Worm (Caenorhabditis elegans) whole organism, L4 larva: Measurements from ENCODE around the gene T27E4.1.

Experiments
- F44E2.7 ChIP-seq: fragments of 200-800 bp; sonication (Bioruptor generic); IDR thresholded peaks from 2 replicates; pipeline ENCODE4 v2.1.2; 2022; ENCODE audit warnings: missing genetic modification characterization, missing compliant biosample characterization
- Y105C5A.15 ChIP-seq: fragments of 200-800 bp; sonication (Bioruptor generic); IDR thresholded peaks from 2 replicates; pipeline ENCODE4 v1.3.6; 2022; ENCODE audit warnings: missing genetic modification characterization, missing compliant biosample characterization
- aha-1 ChIP-seq: fragments of 150-350 bp; peaks from one replicate; lab custom pipeline; 2014; ENCODE audit warnings: missing biosample characterization, missing genetic modification characterization
- aly-2 ChIP-seq: sonication (generic microtip); optimal IDR thresholded peaks from 2 replicates; lab custom pipeline; 2018; ENCODE audit warnings: missing biosample characterization, missing genetic modification characterization
- arid-1 ChIP-seq: fragments of 200-800 bp; sonication (Bioruptor generic); conservative IDR thresholded peaks from 2 replicates; pipeline ENCODE4 v1.3.6; 2022; ENCODE audit warnings: missing genetic modification reagents, missing genetic modification characterization, missing compliant biosample characterization
- ceh-20 ChIP-seq: fragments of 200-800 bp; sonication (Bioruptor generic); IDR thresholded peaks from 2 replicates; pipeline ENCODE4 v1.3.6; 2022; ENCODE audit warnings: missing genetic modification reagents, missing genetic modification characterization, missing compliant biosample characterization
- cey-2 ChIP-seq: sonication (generic microtip); optimal IDR thresholded peaks from 3 replicates; lab custom pipeline; 2017; ENCODE audit warnings: missing genetic modification characterization, mild to moderate bottlenecking, missing compliant biosample characterization, antibody characterized with exemption, borderline replicate concordance; ENCODE audit not compliant: insufficient read depth
- daf-16 ChIP-seq, 3 experiments: sonication (generic microtip); optimal IDR thresholded peaks; 2 replicates each; lab custom pipeline; 2016 to 2017; ENCODE audit warnings: missing genetic modification characterization in 3 of 3, missing genetic modification reagents in 3 of 3, mild to moderate bottlenecking in 2 of 3, missing compliant biosample characterization in 2 of 3, missing biosample characterization in 1 of 3, moderate library complexity in 1 of 3
- daf-19 ChIP-seq: fragments of 200-800 bp; sonication (Bioruptor generic); conservative IDR thresholded peaks from 2 replicates; pipeline ENCODE4 v1.3.6; 2022; ENCODE audit warnings: missing genetic modification characterization, missing compliant biosample characterization
- dmd-6 ChIP-seq: fragments of 200-800 bp; sonication (Bioruptor generic); IDR thresholded peaks from 2 replicates; pipeline ENCODE4 v1.3.6; 2022; ENCODE audit warnings: missing genetic modification reagents, missing genetic modification characterization, missing compliant biosample characterization
- dmd-9 ChIP-seq: fragments of 200-800 bp; sonication (Bioruptor generic); IDR thresholded peaks from 2 replicates; pipeline ENCODE4 v1.3.6; 2022; ENCODE audit warnings: missing genetic modification reagents, missing genetic modification characterization, missing compliant biosample characterization
- dve-1 ChIP-seq: sonication (generic microtip); optimal IDR thresholded peaks from 2 replicates; lab custom pipeline; 2017; ENCODE audit warnings: antibody characterized with exemption, mild to moderate bottlenecking, missing genetic modification characterization, missing compliant biosample characterization; ENCODE audit not compliant: insufficient read depth
- fos-1 ChIP-seq: fragments of 150-350 bp; optimal IDR thresholded peaks from 2 replicates; lab custom pipeline; 2014; ENCODE audit warnings: missing biosample characterization, missing genetic modification characterization
- gei-8 ChIP-seq: fragments of 200-800 bp; sonication (Bioruptor generic); optimal IDR thresholded peaks from 2 replicates; lab custom pipeline; 2018; ENCODE audit warnings: mild to moderate bottlenecking, missing genetic modification characterization, missing compliant biosample characterization
- hif-1 ChIP-seq, 2 experiments: sonication (generic microtip); optimal IDR thresholded peaks; 2 replicates each; lab custom pipeline; 2016 to 2017; ENCODE audit warnings: missing compliant biosample characterization in 2 of 2, missing genetic modification characterization in 2 of 2, missing genetic modification reagents in 2 of 2, missing genotype in 2 of 2, mild to moderate bottlenecking in 1 of 2
- hlh-30 ChIP-seq: sonication (generic microtip); optimal IDR thresholded peaks from 2 replicates; lab custom pipeline; 2017; ENCODE audit warnings: antibody characterized with exemption, mild to moderate bottlenecking, missing genetic modification characterization, missing compliant biosample characterization; ENCODE audit not compliant: insufficient read depth
- jun-1 ChIP-seq: fragments of 150-350 bp; optimal IDR thresholded peaks from 2 replicates; lab custom pipeline; 2014; ENCODE audit warnings: missing biosample characterization, missing genetic modification reagents, missing genetic modification characterization
- lim-7 ChIP-seq: fragments of 200-800 bp; sonication (Bioruptor generic); IDR thresholded peaks from 2 replicates; pipeline ENCODE4 v1.3.6; 2022; ENCODE audit warnings: missing genetic modification characterization, missing compliant biosample characterization
- lin-1 ChIP-seq: fragments of 200-800 bp; sonication (Bioruptor generic); IDR thresholded peaks from 2 replicates; pipeline ENCODE4 v1.3.6; 2022; ENCODE audit warnings: missing genetic modification reagents, missing genetic modification characterization, missing compliant biosample characterization
- lin-13 ChIP-seq: fragments of 150-350 bp; optimal IDR thresholded peaks from 2 replicates; lab custom pipeline; 2014; ENCODE audit warnings: missing biosample characterization, missing genetic modification reagents, missing genetic modification characterization
- lin-29 ChIP-seq: fragments of 200-800 bp; sonication (Bioruptor generic); IDR thresholded peaks from 2 replicates; pipeline ENCODE4 v1.3.6; 2022; ENCODE audit warnings: missing genetic modification reagents, missing genetic modification characterization, missing compliant biosample characterization
- lin-38 ChIP-seq: fragments of 200-800 bp; sonication (Bioruptor generic); IDR thresholded peaks from 2 replicates; pipeline ENCODE4 v1.3.6; 2022; ENCODE audit warnings: missing genetic modification reagents, missing genetic modification characterization, missing compliant biosample characterization
- lsy-2 ChIP-seq, 2 experiments: fragments of 150-350 bp in 1 of 2; sonication (generic microtip) in 1 of 2; optimal IDR thresholded peaks; 2 replicates each; lab custom pipeline; 2014 to 2017; ENCODE audit warnings: missing biosample characterization in 2 of 2, missing genetic modification characterization in 2 of 2
- madf-5 ChIP-seq, 2 experiments: fragments of 200-800 bp; sonication (Bioruptor generic); IDR thresholded peaks; 2 replicates each; pipeline ENCODE4 v1.3.6; 2022; ENCODE audit warnings: missing compliant biosample characterization in 2 of 2, missing genetic modification characterization in 2 of 2
- madf-9 ChIP-seq: fragments of 200-800 bp; sonication (Bioruptor generic); conservative IDR thresholded peaks from 2 replicates; pipeline ENCODE4 v1.3.6; 2022; ENCODE audit warnings: missing genetic modification reagents, missing genetic modification characterization, missing compliant biosample characterization
- mes-2 ChIP-seq: sonication (generic microtip); optimal IDR thresholded peaks from 2 replicates; lab custom pipeline; 2016; ENCODE audit warnings: missing genotype, mild to moderate bottlenecking, missing genetic modification characterization, missing compliant biosample characterization; ENCODE audit not compliant: poor library complexity, severe bottlenecking
- mxl-2 ChIP-seq: fragments of 200-800 bp; sonication (Bioruptor generic); conservative IDR thresholded peaks from 2 replicates; pipeline ENCODE4 v1.3.6; 2022; ENCODE audit warnings: missing genetic modification reagents, missing genetic modification characterization, missing compliant biosample characterization
- nhr-11 ChIP-seq: fragments of 150-350 bp; optimal IDR thresholded peaks from 2 replicates; lab custom pipeline; 2014; ENCODE audit warnings: missing biosample characterization, missing genetic modification characterization
- nhr-237 ChIP-seq: sonication (generic microtip); optimal IDR thresholded peaks from 2 replicates; lab custom pipeline; 2017; ENCODE audit warnings: missing biosample characterization, missing genetic modification characterization
- nhr-41 ChIP-seq: fragments of 200-800 bp; sonication (Bioruptor generic); IDR thresholded peaks from 2 replicates; pipeline ENCODE4 v1.3.6; 2022; ENCODE audit warnings: missing genetic modification reagents, missing genetic modification characterization, missing compliant biosample characterization
- nhr-48 ChIP-seq: sonication (generic microtip); optimal IDR thresholded peaks from 2 replicates; lab custom pipeline; 2016; ENCODE audit warnings: mild to moderate bottlenecking, missing genetic modification characterization, missing compliant biosample characterization
- nhr-6 ChIP-seq: fragments of 150-350 bp; optimal IDR thresholded peaks from 2 replicates; lab custom pipeline; 2014; ENCODE audit warnings: missing biosample characterization, missing genetic modification characterization
- nhr-77 ChIP-seq: fragments of 150-350 bp; optimal IDR thresholded peaks from 2 replicates; lab custom pipeline; 2014; ENCODE audit warnings: missing biosample characterization, missing genetic modification characterization
- pha-4 ChIP-seq, 2 experiments: fragments of 150-350 bp in 1 of 2; fragments of 200-800 bp in 1 of 2; sonication (Bioruptor generic) in 1 of 2; IDR thresholded peaks in 1 of 2; optimal IDR thresholded peaks in 1 of 2; 2 replicates each; pipeline versions ENCODE4 v1.3.6 to Lab custom; 2014 to 2022; ENCODE audit warnings: missing genetic modification characterization in 2 of 2, missing genetic modification reagents in 2 of 2, missing biosample characterization in 1 of 2, missing compliant biosample characterization in 1 of 2
- pqm-1 ChIP-seq: sonication (generic microtip); optimal IDR thresholded peaks from 2 replicates; lab custom pipeline; 2017; ENCODE audit warnings: missing biosample characterization, missing genetic modification characterization
- rbr-2 ChIP-seq: sonication (generic microtip); optimal IDR thresholded peaks from 2 replicates; lab custom pipeline; 2016; ENCODE audit warnings: missing genotype, missing genetic modification characterization, missing compliant biosample characterization
- sdz-12 ChIP-seq: fragments of 200-800 bp; sonication (Bioruptor generic); optimal IDR thresholded peaks from 2 replicates; lab custom pipeline; 2018; ENCODE audit warnings: mild to moderate bottlenecking, missing genetic modification characterization, missing compliant biosample characterization
- set-16 ChIP-seq: fragments of 200-800 bp; sonication (Bioruptor generic); IDR thresholded peaks from 2 replicates; pipeline ENCODE4 v1.3.6; 2022; ENCODE audit warnings: missing genetic modification reagents, missing genetic modification characterization, missing compliant biosample characterization
- snpc-4 ChIP-seq: fragments of 150-350 bp; optimal IDR thresholded peaks from 2 replicates; lab custom pipeline; 2014; ENCODE audit warnings: missing biosample characterization, missing genetic modification characterization
- spr-1 ChIP-seq: sonication (generic microtip); optimal IDR thresholded peaks from 2 replicates; lab custom pipeline; 2016; ENCODE audit warnings: mild to moderate bottlenecking, missing genetic modification characterization, missing compliant biosample characterization
- spr-3 ChIP-seq: fragments of 200-800 bp; sonication (Bioruptor generic); optimal IDR thresholded peaks from 2 replicates; lab custom pipeline; 2018; ENCODE audit warnings: mild to moderate bottlenecking, missing genetic modification characterization, missing compliant biosample characterization
- tra-1 ChIP-seq: fragments of 200-800 bp; sonication (Bioruptor generic); IDR thresholded peaks from 2 replicates; pipeline ENCODE4 v1.3.6; 2022; ENCODE audit warnings: missing genetic modification reagents, missing genetic modification characterization, missing compliant biosample characterization
- unc-130 ChIP-seq: sonication (generic microtip); optimal IDR thresholded peaks from 2 replicates; lab custom pipeline; 2016; ENCODE audit warnings: missing genetic modification reagents, missing genetic modification characterization, missing compliant biosample characterization
- unc-39 ChIP-seq: sonication (generic microtip); optimal IDR thresholded peaks from 2 replicates; lab custom pipeline; 2017; ENCODE audit warnings: missing biosample characterization, missing genetic modification characterization
- zfp-3 ChIP-seq: fragments of 200-800 bp; sonication (Bioruptor generic); conservative IDR thresholded peaks from 2 replicates; pipeline ENCODE4 v1.3.6; 2022; ENCODE audit warnings: missing genetic modification reagents, missing genetic modification characterization, missing compliant biosample characterization
- zip-11 ChIP-seq: fragments of 200-800 bp; sonication (Bioruptor generic); IDR thresholded peaks from 2 replicates; pipeline ENCODE4 v1.3.6; 2022; ENCODE audit warnings: missing genetic modification characterization, missing compliant biosample characterization
- ztf-11 ChIP-seq: fragments of 150-350 bp; optimal IDR thresholded peaks from 2 replicates; lab custom pipeline; 2014; ENCODE audit warnings: missing biosample characterization, missing genetic modification characterization
- ztf-7 ChIP-seq: fragments of 150-350 bp; optimal IDR thresholded peaks from 2 replicates; lab custom pipeline; 2014; ENCODE audit warnings: missing biosample characterization, missing genetic modification characterization

The T27E4.1 gene

ce11 chrV:9095613-9096317 is 3.6 kb downstream of the T27E4.1 start, which contains the start of gene F21C10.10 (continued):
- TF ChIP-seq zfp-3 (GFP tag; lab: Robert Waterston, UW) (peak; percentile 40; the same call in 1 of the 2 replicates), nhr-48 (tag; lab: Kevin White, UChicago) (peak; percentile 99), aly-2 (tag; lab: Kevin White, UChicago) (no peak), nhr-11 (tag; lab: Kevin White, UChicago) (peak; percentile 87), mes-2 (tag; lab: Kevin White, UChicago) (no peak), spr-3 (GFP tag; lab: Kevin White, UChicago) (peak; percentile 49), nhr-77 (peak; percentile 87), sdz-12 (no peak), madf-9 (GFP tag; lab: Robert Waterston, UW) (peak; percentile 46; the same call in 1 of the 2 replicates), nhr-41 (GFP tag; lab: Robert Waterston, UW) (no peak), lim-7 (GFP tag; lab: Robert Waterston, UW) (no peak), rbr-2 (tag; lab: Kevin White, UChicago) (peak; percentile 66), dmd-9 (GFP tag; lab: Robert Waterston, UW) (no peak), ztf-7 (tag; lab: Kevin White, UChicago) (peak; percentile 63), fos-1 (tag; lab: Kevin White, UChicago) (no peak), cey-2 (tag; lab: Kevin White, UChicago) (peak; percentile 95), pqm-1 (tag; lab: Kevin White, UChicago) (peak; percentile 14), jun-1 (tag; lab: Kevin White, UChicago) (peak; percentile 59), madf-5 (GFP tag; IDR thresholded peaks at IDR 0.05; lab: Robert Waterston, UW) (0 out of 4 replicates have a peak, but pooled peaks of 1 of the 2 experiments have one; percentile 64), mxl-2 (peak; percentile 98), Y105C5A.15 (GFP tag; lab: Robert Waterston, UW) (no peak), lin-13 (GFP tag; lab: Kevin White, UChicago) (peak; percentile 50), unc-130 (no peak), daf-16 (GFP tag; optimal IDR thresholded peaks at IDR 0.05; lab: Kevin White, UChicago) (peak; percentile 61 to 92), daf-16 (tag; optimal IDR thresholded peaks at IDR 0.05; lab: Kevin White, UChicago) (peak; percentile 91), snpc-4 (no peak), pha-4 (GFP tag; IDR thresholded peaks at IDR 0.05; lab: Robert Waterston, UW) (peak; percentile 76), pha-4 (tag; optimal IDR thresholded peaks at IDR 0.05; lab: Kevin White, UChicago) (peak; percentile 60), lin-29 (GFP tag; lab: Robert Waterston, UW) (0 out of 2 replicates have a peak, but pooled peaks have one; percentile 55), unc-39 (tag; lab: Kevin White, UChicago) (no peak), hif-1 (tag; optimal IDR thresholded peaks at IDR 0.05; lab: Kevin White, UChicago) (peak; percentile 41 to 73), tra-1 (GFP tag; lab: Robert Waterston, UW) (peak; percentile 94), dve-1 (tag; lab: Kevin White, UChicago) (peak; percentile 98), nhr-6 (peak; percentile 50), nhr-237 (tag; lab: Kevin White, UChicago) (no peak), zip-11 (GFP tag; lab: Robert Waterston, UW) (no peak), daf-19 (GFP tag; lab: Robert Waterston, UW) (no peak), aha-1 (tag; lab: Kevin White, UChicago) (peak; percentile 99), lin-38 (GFP tag; lab: Robert Waterston, UW) (peak; percentile 45), arid-1 (GFP tag; lab: Robert Waterston, UW) (0 out of 2 replicates have a peak, but pooled peaks have one; percentile 8), ceh-20 (GFP tag; lab: Robert Waterston, UW) (peak; percentile 92), hlh-30 (tag; lab: Kevin White, UChicago) (peak; percentile 99), set-16 (GFP tag; lab: Robert Waterston, UW) (peak; percentile 59), lsy-2 (tag; optimal IDR thresholded peaks at IDR 0.05; lab: Kevin White, UChicago) (peak; percentile 55 to 81), dmd-6 (GFP tag; lab: Robert Waterston, UW) (peak; percentile 99), ztf-11 (no peak), F44E2.7 (GFP tag; lab: Robert Waterston, UW) (no peak), spr-1 (tag; lab: Kevin White, UChicago) (peak; percentile 78), lin-1 (GFP tag; lab: Robert Waterston, UW) (peak; percentile 62; the same call in 1 of the 2 replicates), gei-8 (GFP tag; lab: Kevin White, UChicago) (peak; percentile 98)
